Fruit fly (Drosophila melanogaster) whole organism, embryonic: Measurements from ENCODE around the gene Prp16.
A peak's percentile ranks its signal among the peaks of the same experiment; 100 is the strongest.

Experiments
- BtbVII ChIP-seq: fragments of 200-800 bp; sonication (Bioruptor generic); optimal IDR thresholded peaks from 3 replicates; lab custom pipeline; 2017; ENCODE audit warnings: missing biosample characterization, mild to moderate bottlenecking, missing genetic modification characterization
- CG1024 ChIP-seq: fragments of 200-800 bp; sonication (Bioruptor generic); IDR thresholded peaks from 2 replicates; pipeline ENCODE4 v1.3.6; 2022; ENCODE audit warnings: missing biosample characterization, missing genetic modification characterization
- CG10431 ChIP-seq: fragments of 200-800 bp; sonication (Bioruptor generic); optimal IDR thresholded peaks from 3 replicates; lab custom pipeline; 2018; ENCODE audit warnings: missing biosample characterization, mild to moderate bottlenecking, missing genetic modification characterization
- CG10654 ChIP-seq: fragments of 200-800 bp; sonication (Bioruptor generic); optimal IDR thresholded peaks from 2 replicates; lab custom pipeline; 2016; ENCODE audit warnings: missing biosample characterization, missing genetic modification characterization
- CG10959 ChIP-seq: fragments of 200-800 bp; sonication (Bioruptor generic); IDR thresholded peaks from 2 replicates; pipeline ENCODE4 v1.3.6; 2022; ENCODE audit warnings: missing biosample characterization, missing genetic modification characterization
- CG12236 ChIP-seq: fragments of 200-800 bp; sonication (Bioruptor generic); optimal IDR thresholded peaks from 2 replicates; lab custom pipeline; 2016; ENCODE audit warnings: missing biosample characterization, missing genetic modification characterization
- CG13624 ChIP-seq: fragments of 200-800 bp; sonication (Bioruptor generic); optimal IDR thresholded peaks from 2 replicates; lab custom pipeline; 2016; ENCODE audit warnings: missing biosample characterization, missing genetic modification characterization
- CG17328 ChIP-seq: fragments of 200-800 bp; sonication (Bioruptor generic); IDR thresholded peaks from 2 replicates; pipeline ENCODE4 v1.3.6; 2022; ENCODE audit warnings: missing biosample characterization, missing genetic modification characterization
- CG17359 ChIP-seq: fragments of 200-800 bp; sonication (Bioruptor generic); optimal IDR thresholded peaks from 3 replicates; lab custom pipeline; 2018; ENCODE audit warnings: missing biosample characterization, mild to moderate bottlenecking, missing genetic modification characterization, moderate library complexity
- CG2129 ChIP-seq: fragments of 200-800 bp; sonication (Bioruptor generic); IDR thresholded peaks from 2 replicates; pipeline ENCODE4 v1.3.6; 2022; ENCODE audit warnings: missing biosample characterization, missing genetic modification characterization; ENCODE audit not compliant: partially characterized antibody
- CG2875 ChIP-seq: fragments of 200-800 bp; sonication (Bioruptor generic); optimal IDR thresholded peaks from 2 replicates; lab custom pipeline; 2017; ENCODE audit warnings: missing biosample characterization, mild to moderate bottlenecking, missing genetic modification characterization, missing genetic modification reagents
- CG33557 ChIP-seq: fragments of 200-800 bp; sonication (Bioruptor generic); optimal IDR thresholded peaks from 2 replicates; lab custom pipeline; 2019; ENCODE audit warnings: missing biosample characterization, mild to moderate bottlenecking, missing genetic modification characterization, moderate library complexity
- CG3407 ChIP-seq: fragments of 200-800 bp; sonication (Bioruptor generic); optimal IDR thresholded peaks from 2 replicates; lab custom pipeline; 2018; ENCODE audit warnings: missing biosample characterization, mild to moderate bottlenecking, missing genetic modification characterization
- CG3726 ChIP-seq: fragments of 200-800 bp; sonication (Bioruptor generic); IDR thresholded peaks from 3 replicates; pipeline ENCODE4, ENCODE4 v1.3.6; 2022; ENCODE audit warnings: missing biosample characterization, missing genetic modification characterization
- CG3995 ChIP-seq: fragments of 200-800 bp; sonication (Bioruptor generic); optimal IDR thresholded peaks from 3 replicates; lab custom pipeline; 2016; ENCODE audit warnings: missing biosample characterization, missing genetic modification characterization
- CG4328 ChIP-seq: fragments of 200-800 bp; sonication (Bioruptor generic); optimal IDR thresholded peaks from 3 replicates; lab custom pipeline; 2017; ENCODE audit warnings: missing biosample characterization, missing genetic modification reagents, missing genetic modification characterization
- CG4617 ChIP-seq: fragments of 200-800 bp; sonication (Bioruptor generic); optimal IDR thresholded peaks from 3 replicates; lab custom pipeline; 2016; ENCODE audit warnings: missing biosample characterization, missing genetic modification characterization, borderline replicate concordance
- CG4707 ChIP-seq: fragments of 200-800 bp; sonication (Bioruptor generic); optimal IDR thresholded peaks from 2 replicates; lab custom pipeline; 2018; ENCODE audit warnings: missing biosample characterization, mild to moderate bottlenecking, missing genetic modification characterization, moderate library complexity
- CG4730 ChIP-seq: fragments of 200-800 bp; sonication (Bioruptor generic); IDR thresholded peaks from 2 replicates; pipeline ENCODE4 v1.3.6; 2022; ENCODE audit warnings: missing biosample characterization, missing genetic modification characterization
- CG6813 ChIP-seq: fragments of 200-800 bp; sonication (Bioruptor generic); optimal IDR thresholded peaks from 2 replicates; lab custom pipeline; 2017; ENCODE audit warnings: missing biosample characterization, missing genetic modification characterization, mild to moderate bottlenecking, moderate library complexity, missing genetic modification reagents
- CG7839 ChIP-seq: fragments of 200-800 bp; sonication (Bioruptor generic); optimal IDR thresholded peaks from 3 replicates; lab custom pipeline; 2018; ENCODE audit warnings: missing biosample characterization, mild to moderate bottlenecking, missing genetic modification characterization, moderate library complexity
- CG8924 ChIP-seq: fragments of 200-800 bp; optimal IDR thresholded peaks from 3 replicates; lab custom pipeline; 2019; ENCODE audit warnings: missing biosample characterization, mild to moderate bottlenecking, missing genetic modification characterization, moderate library complexity
- HmgD ChIP-seq: fragments of 200-800 bp; sonication (Bioruptor generic); optimal IDR thresholded peaks from 3 replicates; lab custom pipeline; 2016; ENCODE audit warnings: missing biosample characterization, missing genetic modification characterization
- HmgZ ChIP-seq: fragments of 200-800 bp; sonication (Bioruptor generic); optimal IDR thresholded peaks from 2 replicates; lab custom pipeline; 2018; ENCODE audit warnings: missing biosample characterization, mild to moderate bottlenecking, missing genetic modification characterization
- Jarid2 ChIP-seq: fragments of 200-800 bp; sonication (Bioruptor generic); optimal IDR thresholded peaks from 3 replicates; lab custom pipeline; 2017; ENCODE audit warnings: mild to moderate bottlenecking, missing biosample characterization, missing genetic modification reagents, missing genetic modification characterization
- NK7.1 ChIP-seq: fragments of 200-800 bp; sonication (Bioruptor generic); optimal IDR thresholded peaks from 3 replicates; lab custom pipeline; 2016; ENCODE audit warnings: missing biosample characterization, missing genetic modification characterization
- Taf1 ChIP-seq: fragments of 200-800 bp; sonication (Bioruptor generic); IDR thresholded peaks from 2 replicates; pipeline ENCODE4 v1.3.6; 2022; ENCODE audit warnings: missing biosample characterization, missing genetic modification characterization
- Usf ChIP-seq: fragments of 200-800 bp; sonication (Bioruptor generic); optimal IDR thresholded peaks from 2 replicates; lab custom pipeline; 2017; ENCODE audit warnings: missing genotype, missing biosample characterization, missing genetic modification characterization
- Xrp1 ChIP-seq: fragments of 200-800 bp; sonication (Bioruptor generic); IDR thresholded peaks from 2 replicates; pipeline ENCODE4 v1.3.6; 2022; ENCODE audit warnings: missing biosample characterization, missing genetic modification characterization
- ab ChIP-seq: fragments of 200-800 bp; sonication (Bioruptor generic); optimal IDR thresholded peaks from 2 replicates; lab custom pipeline; 2016; ENCODE audit warnings: missing biosample characterization, missing genetic modification characterization
- bbx ChIP-seq: fragments of 200-800 bp; sonication (Bioruptor generic); IDR thresholded peaks from 2 replicates; pipeline ENCODE4 v1.3.6; 2022; ENCODE audit warnings: missing biosample characterization, missing genetic modification characterization; ENCODE audit not compliant: partially characterized antibody
- chm ChIP-seq: fragments of 200-800 bp; sonication (Bioruptor generic); IDR thresholded peaks from 2 replicates; pipeline ENCODE4 v1.3.6; 2022; ENCODE audit warnings: missing biosample characterization, missing genetic modification characterization
- dm ChIP-seq: fragments of 200-800 bp; sonication (Bioruptor generic); optimal IDR thresholded peaks from 3 replicates; lab custom pipeline; 2016; ENCODE audit warnings: missing biosample characterization, missing genetic modification characterization
- dpn ChIP-seq, 2 experiments: fragments of 200-800 bp; sonication (Bioruptor generic); optimal IDR thresholded peaks; 3 replicates each; lab custom pipeline; 2016; ENCODE audit warnings: missing biosample characterization in 2 of 2, missing genetic modification characterization in 2 of 2
- en ChIP-seq: fragments of 200-800 bp; sonication (Bioruptor generic); optimal IDR thresholded peaks from 2 replicates; lab custom pipeline; 2016; ENCODE audit warnings: missing biosample characterization, missing genetic modification characterization
- esg ChIP-seq: fragments of 200-800 bp; sonication (Bioruptor generic); conservative IDR thresholded peaks from 2 replicates; pipeline ENCODE4 v1.3.6; 2022; ENCODE audit warnings: missing biosample characterization, missing genetic modification characterization
- her ChIP-seq: fragments of 200-800 bp; sonication (Bioruptor generic); optimal IDR thresholded peaks from 2 replicates; lab custom pipeline; 2016; ENCODE audit warnings: missing biosample characterization, missing genetic modification characterization
- jigr1 ChIP-seq: fragments of 200-800 bp; sonication (Bioruptor generic); IDR thresholded peaks from 3 replicates; pipeline ENCODE4 v1.3.6; 2022; ENCODE audit warnings: missing biosample characterization, missing genetic modification characterization
- lmd ChIP-seq: fragments of 200-800 bp; sonication (Bioruptor generic); IDR thresholded peaks from 2 replicates; pipeline ENCODE4 v1.3.6; 2022; ENCODE audit warnings: missing biosample characterization, missing genetic modification characterization
- mam ChIP-seq: fragments of 200-800 bp; sonication (Bioruptor generic); optimal IDR thresholded peaks from 3 replicates; lab custom pipeline; 2016; ENCODE audit warnings: missing biosample characterization, missing genetic modification characterization
- mld ChIP-seq: fragments of 200-800 bp; sonication (Bioruptor generic); IDR thresholded peaks from 3 replicates; pipeline ENCODE4 v1.3.6; 2022; ENCODE audit warnings: missing biosample characterization, missing genetic modification characterization; ENCODE audit not compliant: partially characterized antibody
- nau ChIP-seq: fragments of 200-800 bp; sonication (Bioruptor generic); optimal IDR thresholded peaks from 3 replicates; lab custom pipeline; 2017; ENCODE audit warnings: missing biosample characterization, mild to moderate bottlenecking, missing genetic modification characterization, missing genetic modification reagents
- oc ChIP-seq: fragments of 200-800 bp; sonication (Bioruptor generic); optimal IDR thresholded peaks from 2 replicates; lab custom pipeline; 2018; ENCODE audit warnings: missing biosample characterization, mild to moderate bottlenecking, missing genetic modification characterization, moderate library complexity
- odd ChIP-seq: fragments of 200-800 bp; sonication (Bioruptor generic); optimal IDR thresholded peaks from 2 replicates; lab custom pipeline; 2017; ENCODE audit warnings: missing biosample characterization, mild to moderate bottlenecking, missing genetic modification characterization
- pb ChIP-seq: fragments of 200-800 bp; sonication (Bioruptor generic); optimal IDR thresholded peaks from 3 replicates; lab custom pipeline; 2016; ENCODE audit warnings: missing biosample characterization, missing genetic modification characterization
- repo ChIP-seq: fragments of 200-800 bp; sonication (Bioruptor generic); optimal IDR thresholded peaks from 2 replicates; lab custom pipeline; 2016; ENCODE audit warnings: missing biosample characterization, missing genetic modification characterization
- ro ChIP-seq: fragments of 200-800 bp; sonication (Bioruptor generic); IDR thresholded peaks from 2 replicates; pipeline ENCODE4 v1.3.6; 2022; ENCODE audit warnings: missing biosample characterization, missing genetic modification characterization
- sna ChIP-seq: fragments of 200-800 bp; sonication (Bioruptor generic); IDR thresholded peaks from 2 replicates; pipeline ENCODE4 v1.3.6; 2022; ENCODE audit warnings: missing biosample characterization, missing genetic modification characterization; ENCODE audit not compliant: partially characterized antibody
- sqz ChIP-seq: fragments of 200-800 bp; sonication (Bioruptor generic); optimal IDR thresholded peaks from 3 replicates; lab custom pipeline; 2018; ENCODE audit warnings: missing biosample characterization, mild to moderate bottlenecking, missing genetic modification characterization
- unpg ChIP-seq: fragments of 200-800 bp; sonication (Bioruptor generic); optimal IDR thresholded peaks from 3 replicates; lab custom pipeline; 2018; ENCODE audit warnings: missing biosample characterization, mild to moderate bottlenecking, missing genetic modification characterization, moderate library complexity
- vnd ChIP-seq: fragments of 200-800 bp; sonication (Bioruptor generic); IDR thresholded peaks from 3 replicates; pipeline ENCODE4 v1.3.6; 2022; ENCODE audit warnings: missing biosample characterization, missing genetic modification characterization; ENCODE audit not compliant: partially characterized antibody

Prp16 gene

dm6 chrX:14169068-14169642, 32.0 kb upstream of the Prp16 start, which contains the start of gene CG12480 (continued):
- TF ChIP-seq Taf1 (GFP tag; lab: Robert Waterston, UW) (peak; percentile 75), lmd (GFP tag; lab: Robert Waterston, UW) (peak; percentile 66; the same call in 1 of the 2 replicates), pb (GFP tag; lab: Kevin White, UChicago) (no peak), chm (GFP tag; lab: Robert Waterston, UW) (no peak), oc (tag; lab: Kevin White, UChicago) (no peak), HmgZ (tag; lab: Kevin White, UChicago) (peak; percentile 44), CG33557 (GFP tag; lab: Kevin White, UChicago) (no peak), CG3726 (GFP tag; lab: Robert Waterston, UW) (no peak), repo (GFP tag; lab: Kevin White, UChicago) (no peak), CG17359 (tag; lab: Kevin White, UChicago) (peak; percentile 1), her (no peak), nau (GFP tag; lab: Kevin White, UChicago) (no peak), Xrp1 (GFP tag; lab: Robert Waterston, UW) (peak; percentile 32; the same call in 1 of the 2 replicates), CG1024 (GFP tag; lab: Robert Waterston, UW) (no peak), CG4617 (no peak), CG2875 (GFP tag; lab: Kevin White, UChicago) (no peak), dpn (GFP tag; optimal IDR thresholded peaks at IDR 0.05; lab: Kevin White, UChicago) (peak; percentile 18 to 39), CG4730 (no peak), CG13624 (peak; percentile 51), mld (GFP tag; lab: Robert Waterston, UW) (no peak), CG2129 (GFP tag; lab: Robert Waterston, UW) (no peak), bbx (GFP tag; lab: Robert Waterston, UW) (no peak), ro (no peak), CG6813 (peak; percentile 16), vnd (GFP tag; lab: Robert Waterston, UW) (no peak), CG8924 (tag; lab: Kevin White, UChicago) (peak; percentile 40), HmgD (GFP tag; lab: Kevin White, UChicago) (no peak), Usf (GFP tag; lab: Kevin White, UChicago) (peak; percentile 12), ab (GFP tag; lab: Kevin White, UChicago) (no peak), jigr1 (no peak), sna (GFP tag; lab: Robert Waterston, UW) (no peak), Jarid2 (GFP tag; lab: Kevin White, UChicago) (no peak), NK7.1 (GFP tag; lab: Kevin White, UChicago) (no peak), esg (GFP tag; lab: Robert Waterston, UW) (no peak), odd (GFP tag; lab: Kevin White, UChicago) (no peak), CG7839 (tag; lab: Kevin White, UChicago) (peak; percentile 68), sqz (no peak), CG4707 (GFP tag; lab: Kevin White, UChicago) (no peak), CG10431 (GFP tag; lab: Kevin White, UChicago) (no peak), CG4328 (GFP tag; lab: Kevin White, UChicago) (no peak), CG3407 (GFP tag; lab: Kevin White, UChicago) (no peak), CG10654 (no peak), mam (peak; percentile 42), CG3995 (GFP tag; lab: Kevin White, UChicago) (no peak), unpg (peak; percentile 61), en (GFP tag; lab: Kevin White, UChicago) (no peak), BtbVII (GFP tag; lab: Kevin White, UChicago) (peak; percentile 60), CG17328 (GFP tag; lab: Robert Waterston, UW) (no peak), CG10959 (GFP tag; lab: Robert Waterston, UW) (no peak), dm (GFP tag; lab: Kevin White, UChicago) (no peak), CG12236 (GFP tag; lab: Kevin White, UChicago) (no peak)
